Fruit fly (Drosophila melanogaster) whole organism, embryonic: ENCODE data around the gene CG13893.

ENCODE experiments used
- Ada2b ChIP-seq: fragments of 200-800 bp; sonication (Bioruptor generic); IDR thresholded peaks from 2 replicates; pipeline ENCODE4 v1.3.6; 2022; ENCODE audit warnings: missing biosample characterization, missing genetic modification characterization
- Atf-2 ChIP-seq: fragments of 200-800 bp; sonication (Bioruptor generic); optimal IDR thresholded peaks from 2 replicates; lab custom pipeline; 2016; ENCODE audit warnings: missing biosample characterization, missing genetic modification characterization
- CG11560 ChIP-seq: fragments of 200-800 bp; sonication (Bioruptor generic); IDR thresholded peaks from 3 replicates; pipeline ENCODE4 v1.3.6; 2022; ENCODE audit warnings: missing biosample characterization, missing genetic modification characterization
- CG12155 ChIP-seq: fragments of 200-800 bp; sonication (Bioruptor generic); optimal IDR thresholded peaks from 3 replicates; lab custom pipeline; 2016; ENCODE audit warnings: missing biosample characterization, missing genetic modification characterization
- CG15073 ChIP-seq: fragments of 200-800 bp; sonication (Bioruptor generic); optimal IDR thresholded peaks from 2 replicates; lab custom pipeline; 2016; ENCODE audit warnings: missing biosample characterization, missing genetic modification characterization
- CG1529 ChIP-seq: fragments of 200-800 bp; sonication (Bioruptor generic); optimal IDR thresholded peaks from 3 replicates; lab custom pipeline; 2018; ENCODE audit warnings: missing biosample characterization, missing genetic modification characterization
- CG17802 ChIP-seq: fragments of 200-800 bp; sonication (Bioruptor generic); optimal IDR thresholded peaks from 2 replicates; lab custom pipeline; 2018; ENCODE audit warnings: missing biosample characterization, mild to moderate bottlenecking, missing genetic modification characterization, moderate library complexity
- CG17912 ChIP-seq: fragments of 200-800 bp; sonication (Bioruptor generic); optimal IDR thresholded peaks from 2 replicates; lab custom pipeline; 2018; ENCODE audit warnings: missing biosample characterization, mild to moderate bottlenecking, missing genetic modification characterization
- CG30020 ChIP-seq: fragments of 200-800 bp; optimal IDR thresholded peaks from 2 replicates; lab custom pipeline; 2019; ENCODE audit warnings: missing biosample characterization, mild to moderate bottlenecking, missing genetic modification characterization, moderate library complexity
- CG3065 ChIP-seq: fragments of 200-800 bp; sonication (Bioruptor generic); optimal IDR thresholded peaks from 2 replicates; lab custom pipeline; 2016; ENCODE audit warnings: missing biosample characterization, missing genetic modification characterization
- CG31224 ChIP-seq: fragments of 200-800 bp; sonication (Bioruptor generic); IDR thresholded peaks from 2 replicates; pipeline ENCODE4 v1.3.6; 2022; ENCODE audit warnings: missing biosample characterization, missing genetic modification characterization
- CG31388 ChIP-seq: fragments of 200-800 bp; sonication (Bioruptor generic); optimal IDR thresholded peaks from 2 replicates; lab custom pipeline; 2016; ENCODE audit warnings: missing biosample characterization, missing genetic modification characterization
- CG33557 ChIP-seq: fragments of 200-800 bp; sonication (Bioruptor generic); optimal IDR thresholded peaks from 2 replicates; lab custom pipeline; 2019; ENCODE audit warnings: missing biosample characterization, mild to moderate bottlenecking, missing genetic modification characterization, moderate library complexity
- CG6175 ChIP-seq: fragments of 200-800 bp; sonication (Bioruptor generic); IDR thresholded peaks from 3 replicates; pipeline ENCODE4 v1.3.6; 2022; ENCODE audit warnings: missing biosample characterization, missing genetic modification characterization
- CG6254 ChIP-seq: fragments of 200-800 bp; sonication (Bioruptor generic); optimal IDR thresholded peaks from 3 replicates; lab custom pipeline; 2017; ENCODE audit warnings: mild to moderate bottlenecking, missing biosample characterization, missing genetic modification reagents, missing genetic modification characterization
- CG7786 ChIP-seq: fragments of 200-800 bp; sonication (Bioruptor generic); optimal IDR thresholded peaks from 2 replicates; lab custom pipeline; 2016; ENCODE audit warnings: missing biosample characterization, missing genetic modification characterization
- CG8924 ChIP-seq: fragments of 200-800 bp; optimal IDR thresholded peaks from 3 replicates; lab custom pipeline; 2019; ENCODE audit warnings: missing biosample characterization, mild to moderate bottlenecking, missing genetic modification characterization, moderate library complexity
- CG9437 ChIP-seq: fragments of 200-800 bp; sonication (Bioruptor generic); optimal IDR thresholded peaks from 2 replicates; lab custom pipeline; 2018; ENCODE audit warnings: missing biosample characterization, mild to moderate bottlenecking, missing genetic modification characterization
- CG9797 ChIP-seq: fragments of 200-800 bp; sonication (Bioruptor generic); optimal IDR thresholded peaks from 3 replicates; lab custom pipeline; 2018; ENCODE audit warnings: missing biosample characterization, mild to moderate bottlenecking, missing genetic modification characterization
- Deaf1 ChIP-seq: fragments of 200-800 bp; optimal IDR thresholded peaks from 3 replicates; lab custom pipeline; 2019; ENCODE audit warnings: missing biosample characterization, mild to moderate bottlenecking, missing genetic modification characterization, moderate library complexity
- Dek ChIP-seq: fragments of 200-800 bp; sonication (Bioruptor generic); optimal IDR thresholded peaks from 3 replicates; lab custom pipeline; 2019; ENCODE audit warnings: missing biosample characterization, mild to moderate bottlenecking, missing genetic modification characterization, moderate library complexity
- Dll ChIP-seq: fragments of 200-800 bp; sonication (Bioruptor generic); IDR thresholded peaks from 4 replicates; pipeline ENCODE4 v1.3.6; 2022; ENCODE audit warnings: missing biosample characterization, missing genetic modification characterization; ENCODE audit not compliant: partially characterized antibody
- Doc3 ChIP-seq: fragments of 200-800 bp; sonication (Bioruptor generic); IDR thresholded peaks from 3 replicates; pipeline ENCODE4 v1.3.6; 2022; ENCODE audit warnings: missing biosample characterization, missing genetic modification characterization; ENCODE audit not compliant: partially characterized antibody
- HmgZ ChIP-seq: fragments of 200-800 bp; sonication (Bioruptor generic); optimal IDR thresholded peaks from 2 replicates; lab custom pipeline; 2018; ENCODE audit warnings: missing biosample characterization, mild to moderate bottlenecking, missing genetic modification characterization
- Hr78 ChIP-seq, 2 experiments: fragments of 200-800 bp in 1 of 2; fragments of >200 bp in 1 of 2; sonication (Bioruptor generic) in 1 of 2; optimal IDR thresholded peaks; 2 replicates each; lab custom pipeline; 2017 to 2019; ENCODE audit warnings: missing biosample characterization in 2 of 2, missing genetic modification characterization in 2 of 2, mild to moderate bottlenecking in 1 of 2, moderate library complexity in 1 of 2
- Med ChIP-seq: fragments of 200-800 bp; sonication (Bioruptor generic); peaks from one replicate; lab custom pipeline; 2016; ENCODE audit warnings: missing biosample characterization, missing genetic modification characterization, mild to moderate bottlenecking, inconsistent platforms, moderate library complexity
- Myb ChIP-seq: fragments of 200-800 bp; sonication (Bioruptor generic); optimal IDR thresholded peaks from 2 replicates; lab custom pipeline; 2016; ENCODE audit warnings: missing biosample characterization, missing genetic modification characterization
- Optix ChIP-seq: fragments of 200-800 bp; sonication (Bioruptor generic); IDR thresholded peaks from 3 replicates; pipeline ENCODE4 v1.3.6; 2022; ENCODE audit warnings: missing biosample characterization, missing genetic modification characterization
- Trl ChIP-seq, 3 experiments: fragments of >200 bp in 2 of 3; fragments of 200-800 bp in 1 of 3; sonication (Bioruptor generic) in 1 of 3; optimal IDR thresholded peaks; 2 replicates in 1 of 3; 3 replicates in 2 of 3; lab custom pipeline; 2016 to 2017; ENCODE audit warnings: missing biosample characterization in 1 of 3, missing genetic modification characterization in 1 of 3
- Vsx1 ChIP-seq: fragments of 200-800 bp; sonication (Bioruptor generic); optimal IDR thresholded peaks from 2 replicates; lab custom pipeline; 2017; ENCODE audit warnings: missing biosample characterization, mild to moderate bottlenecking, missing genetic modification characterization, missing genetic modification reagents
- ato ChIP-seq: fragments of 200-800 bp; sonication (Bioruptor generic); IDR thresholded peaks from 2 replicates; pipeline ENCODE4 v1.3.6; 2022; ENCODE audit warnings: missing biosample characterization, missing genetic modification characterization; ENCODE audit not compliant: partially characterized antibody
- caup ChIP-seq: fragments of 200-800 bp; sonication (Bioruptor generic); optimal IDR thresholded peaks from 3 replicates; lab custom pipeline; 2017; ENCODE audit warnings: missing biosample characterization, mild to moderate bottlenecking, missing genetic modification characterization, moderate library complexity; ENCODE audit not compliant: severe bottlenecking
- chm ChIP-seq: fragments of 200-800 bp; sonication (Bioruptor generic); IDR thresholded peaks from 2 replicates; pipeline ENCODE4 v1.3.6; 2022; ENCODE audit warnings: missing biosample characterization, missing genetic modification characterization
- dm ChIP-seq: fragments of 200-800 bp; sonication (Bioruptor generic); optimal IDR thresholded peaks from 3 replicates; lab custom pipeline; 2016; ENCODE audit warnings: missing biosample characterization, missing genetic modification characterization
- dpn ChIP-seq, 2 experiments: fragments of 200-800 bp; sonication (Bioruptor generic); optimal IDR thresholded peaks; 3 replicates each; lab custom pipeline; 2016; ENCODE audit warnings: missing biosample characterization in 2 of 2, missing genetic modification characterization in 2 of 2
- fd64A ChIP-seq: fragments of 200-800 bp; sonication (Bioruptor generic); optimal IDR thresholded peaks from 3 replicates; lab custom pipeline; 2018; ENCODE audit warnings: missing biosample characterization, mild to moderate bottlenecking, missing genetic modification characterization
- fu2 ChIP-seq: fragments of 200-800 bp; sonication (Bioruptor generic); optimal IDR thresholded peaks from 2 replicates; lab custom pipeline; 2016; ENCODE audit warnings: missing biosample characterization, missing genetic modification characterization
- her ChIP-seq: fragments of 200-800 bp; sonication (Bioruptor generic); optimal IDR thresholded peaks from 2 replicates; lab custom pipeline; 2016; ENCODE audit warnings: missing biosample characterization, missing genetic modification characterization
- kah ChIP-seq: fragments of 200-800 bp; sonication (Bioruptor generic); optimal IDR thresholded peaks from 2 replicates; lab custom pipeline; 2018; ENCODE audit warnings: missing biosample characterization, mild to moderate bottlenecking, missing genetic modification characterization
- lmd ChIP-seq: fragments of 200-800 bp; sonication (Bioruptor generic); IDR thresholded peaks from 2 replicates; pipeline ENCODE4 v1.3.6; 2022; ENCODE audit warnings: missing biosample characterization, missing genetic modification characterization
- mam ChIP-seq: fragments of 200-800 bp; sonication (Bioruptor generic); optimal IDR thresholded peaks from 3 replicates; lab custom pipeline; 2016; ENCODE audit warnings: missing biosample characterization, missing genetic modification characterization
- repo ChIP-seq: fragments of 200-800 bp; sonication (Bioruptor generic); optimal IDR thresholded peaks from 2 replicates; lab custom pipeline; 2016; ENCODE audit warnings: missing biosample characterization, missing genetic modification characterization
- sna ChIP-seq: fragments of 200-800 bp; sonication (Bioruptor generic); IDR thresholded peaks from 2 replicates; pipeline ENCODE4 v1.3.6; 2022; ENCODE audit warnings: missing biosample characterization, missing genetic modification characterization; ENCODE audit not compliant: partially characterized antibody
- so ChIP-seq: fragments of 200-800 bp; sonication (Bioruptor generic); IDR thresholded peaks from 3 replicates; pipeline ENCODE4 v1.3.6; 2022; ENCODE audit warnings: missing biosample characterization, missing genetic modification characterization
- stc ChIP-seq: fragments of 200-800 bp; sonication (Bioruptor generic); IDR thresholded peaks from 2 replicates; pipeline ENCODE4 v1.3.6; 2022; ENCODE audit warnings: missing biosample characterization, missing genetic modification characterization
- tap ChIP-seq: fragments of 200-800 bp; optimal IDR thresholded peaks from 3 replicates; lab custom pipeline; 2019; ENCODE audit warnings: missing biosample characterization, mild to moderate bottlenecking, missing genetic modification characterization, moderate library complexity
- tna ChIP-seq: fragments of 200-800 bp; sonication (Bioruptor generic); IDR thresholded peaks from 2 replicates; pipeline ENCODE4 v1.3.6; 2022; ENCODE audit warnings: missing biosample characterization, missing genetic modification characterization; ENCODE audit not compliant: partially characterized antibody
- yki ChIP-seq: fragments of >200 bp; optimal IDR thresholded peaks from 3 replicates; lab custom pipeline; 2018

The CG13893 gene

dm6 chr3L:648155-649024 is 44.6 kb upstream of the CG13893 start, which contains the start of gene Gale (continued):
- TF ChIP-seq Vsx1 (GFP tag; lab: Kevin White, UChicago) (no peak), Trl (optimal IDR thresholded peaks at IDR 0.05; lab: Kevin White, UChicago) (peak; percentile 63 to 80), Trl (GFP tag; optimal IDR thresholded peaks at IDR 0.05; lab: Kevin White, UChicago) (no peak), her (GFP tag; lab: Kevin White, UChicago) (no peak), Myb (GFP tag; lab: Kevin White, UChicago) (peak; percentile 59), CG31388 (no peak), Ada2b (peak; percentile 4; the same call in 1 of the 2 replicates), CG1529 (GFP tag; lab: Kevin White, UChicago) (no peak), CG31224 (GFP tag; lab: Robert Waterston, UW) (no peak), Optix (GFP tag; lab: Robert Waterston, UW) (no peak), CG8924 (tag; lab: Kevin White, UChicago) (no peak), ato (GFP tag; lab: Robert Waterston, UW) (peak; percentile 69), CG17912 (GFP tag; lab: Kevin White, UChicago) (no peak), Hr78 (GFP tag; optimal IDR thresholded peaks at IDR 0.05; lab: Kevin White, UChicago) (peak in 1 of 2 experiments; percentile 96), caup (peak; percentile 5), Atf-2 (GFP tag; lab: Kevin White, UChicago) (no peak), so (GFP tag; lab: Robert Waterston, UW) (peak; percentile 46; the same call in 1 of the 3 replicates), repo (GFP tag; lab: Kevin White, UChicago) (no peak), Deaf1 (peak; percentile 47), CG12155 (GFP tag; lab: Kevin White, UChicago) (no peak), lmd (GFP tag; lab: Robert Waterston, UW) (no peak; the same call in 1 of the 2 replicates), fu2 (GFP tag; lab: Kevin White, UChicago) (no peak), CG6254 (GFP tag; lab: Kevin White, UChicago) (no peak), tna (peak; percentile 61; the same call in 1 of the 2 replicates), Med (peak; percentile 90), mam (GFP tag; lab: Kevin White, UChicago) (no peak), CG33557 (GFP tag; lab: Kevin White, UChicago) (no peak), sna (GFP tag; lab: Robert Waterston, UW) (peak; percentile 48; the same call in 1 of the 2 replicates), CG17802 (tag; lab: Kevin White, UChicago) (no peak), Dll (GFP tag; lab: Robert Waterston, UW) (peak; percentile 74; the same call in 3 of the 4 replicates), CG9437 (GFP tag; lab: Kevin White, UChicago) (no peak), Doc3 (GFP tag; lab: Robert Waterston, UW) (peak; percentile 49; the same call in 2 of the 3 replicates), Dek (no peak), kah (GFP tag; lab: Kevin White, UChicago) (no peak), fd64A (GFP tag; lab: Kevin White, UChicago) (no peak), CG3065 (GFP tag; lab: Kevin White, UChicago) (no peak), dpn (GFP tag; optimal IDR thresholded peaks at IDR 0.05; lab: Kevin White, UChicago) (no peak), yki (lab: Kevin White, UChicago) (no peak), CG9797 (GFP tag; lab: Kevin White, UChicago) (no peak), CG15073 (GFP tag; lab: Kevin White, UChicago) (no peak), CG7786 (GFP tag; lab: Kevin White, UChicago) (no peak), CG30020 (tag; lab: Kevin White, UChicago) (no peak), chm (GFP tag; lab: Robert Waterston, UW) (no peak), dm (GFP tag; lab: Kevin White, UChicago) (no peak), CG11560 (tag; lab: Robert Waterston, UW) (peak; percentile 55; the same call in 2 of the 3 replicates), tap (tag; lab: Kevin White, UChicago) (no peak), HmgZ (no peak), stc (GFP tag; lab: Robert Waterston, UW) (no peak), CG6175 (GFP tag; lab: Robert Waterston, UW) (no peak)
